Worm (Caenorhabditis elegans): ENCODE data around the gene K08D10.14.

DNA sequence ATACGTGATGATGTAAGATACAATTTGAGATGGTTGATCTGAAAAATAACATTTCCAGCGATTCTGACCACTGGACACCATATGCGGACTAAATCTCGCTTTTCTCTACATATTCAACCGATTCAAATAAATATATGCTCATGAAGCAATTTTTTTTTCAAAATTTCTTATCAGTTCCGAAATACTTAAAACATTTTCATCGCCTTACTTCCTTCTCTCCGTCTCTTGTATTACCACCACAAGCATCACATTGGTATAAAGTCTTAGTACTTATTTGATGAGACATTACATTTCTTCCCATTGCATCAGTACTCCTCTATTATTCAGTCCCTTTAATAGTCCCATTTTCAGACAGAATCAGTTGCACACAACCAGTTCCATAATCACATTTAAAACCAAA, at the start of gene K08D10.14:
- TF ChIP-seq tbx-2 (tag; optimal IDR thresholded peaks at IDR 0.05) (no peak), rnt-1 (tag; optimal IDR thresholded peaks at IDR 0.05) (no peak), dve-1 (tag; optimal IDR thresholded peaks at IDR 0.05) (no peak), hlh-6 (tag; optimal IDR thresholded peaks at IDR 0.05) (no peak), pqm-1 (tag; optimal IDR thresholded peaks at IDR 0.05) (no peak), nfya-1 (tag; optimal IDR thresholded peaks at IDR 0.05) (no peak), pha-4 (tag; optimal IDR thresholded peaks at IDR 0.05) (no peak)

All from whole organism, late embryonic.